Worm (Caenorhabditis elegans): Measurements from ENCODE around the gene pfn-2.

Gene pfn-2

ce11 chrX:5365437-5365836, 11.6 kb upstream of the pfn-2 start, which contains the start of gene F35C8.5:
TSS of gene F35C8.5 (plus strand) at chrX:5365813.
- TF ChIP-seq ceh-63 (GFP tag; optimal IDR thresholded peaks at IDR 0.05) (no peak), lin-35 (GFP tag; optimal IDR thresholded peaks at IDR 0.05) (peak in 1 of 2 experiments; percentile 8), elt-2 (tag; optimal IDR thresholded peaks at IDR 0.05) (peak; percentile 30), blmp-1 (tag; optimal IDR thresholded peaks at IDR 0.05) (no peak), lin-13 (GFP tag; optimal IDR thresholded peaks at IDR 0.05) (no peak)

- TF ChIP-seq vab-15 (tag; optimal IDR thresholded peaks at IDR 0.05), result no peak
- no peak for TF ChIP-seq ceh-63 (GFP tag; optimal IDR thresholded peaks at IDR 0.05)
- TF ChIP-seq C04F5.9 (tag; optimal IDR thresholded peaks at IDR 0.05), result no peak
- no peak for TF ChIP-seq ces-1 (GFP tag; optimal IDR thresholded peaks at IDR 0.05)
- no peak for TF ChIP-seq nhr-84 (tag; optimal IDR thresholded peaks at IDR 0.05)
- no peak for TF ChIP-seq grh-1 (GFP tag; IDR thresholded peaks at IDR 0.05)
- no peak for TF ChIP-seq jun-1 (tag; optimal IDR thresholded peaks at IDR 0.05)
- TF ChIP-seq mdl-1 (tag; optimal IDR thresholded peaks at IDR 0.05), result no peak
- no peak for TF ChIP-seq lin-39 (tag; optimal IDR thresholded peaks at IDR 0.05)
- TF ChIP-seq mab-9 (GFP tag; IDR thresholded peaks at IDR 0.05), result no peak
Observed at ce11 chrX:5364222-5364621, 10.3 kb upstream of the pfn-2 start, which contains the start of gene chtl-1. TSS of gene chtl-1 (minus strand) at chrX:5364322.

- no peak for TF ChIP-seq hlh-17 (GFP tag; optimal IDR thresholded peaks at IDR 0.05; ENCODE audit: borderline replicate concordance)
- TF ChIP-seq lin-14 (GFP tag; optimal IDR thresholded peaks at IDR 0.05), result peak; percentile 8
Observed at ce11 chrX:5360682-5361081, 6.8 kb upstream of the pfn-2 start.

- TF ChIP-seq pqm-1 (tag; optimal IDR thresholded peaks at IDR 0.05) (no peak), nhr-71 (tag; optimal IDR thresholded peaks at IDR 0.05) (peak; percentile 3), skn-1 (tag; optimal IDR thresholded peaks at IDR 0.05) (peak; percentile 52), hlh-17 (GFP tag; optimal IDR thresholded peaks at IDR 0.05; ENCODE audit: borderline replicate concordance) (no peak), nhr-19 (GFP tag; conservative IDR thresholded peaks at IDR 0.05) (no peak), lin-14 (GFP tag; optimal IDR thresholded peaks at IDR 0.05) (peak; percentile 10), fos-1 (tag; optimal IDR thresholded peaks at IDR 0.05) (no peak), snu-23 (GFP tag; optimal IDR thresholded peaks at IDR 0.05) (peak; percentile 17), lin-35 (GFP tag; optimal IDR thresholded peaks at IDR 0.05) (peak in 1 of 2 experiments; percentile 5), dsc-1 (tag; optimal IDR thresholded peaks at IDR 0.05) (no peak), F16B12.6 (tag; optimal IDR thresholded peaks at IDR 0.05) (no peak), mef-2 (tag; optimal IDR thresholded peaks at IDR 0.05) (no peak), pax-3 (tag; optimal IDR thresholded peaks at IDR 0.05) (no peak), alr-1 (tag; optimal IDR thresholded peaks at IDR 0.05; ENCODE audit: borderline replicate concordance) (no peak), snpc-4 (tag; optimal IDR thresholded peaks at IDR 0.05) (no peak)
Observed at ce11 chrX:5355253-5355652, 1.4 kb upstream of the pfn-2 start.

ce11 chrX:5348529-5349148, 5.2 kb downstream of the pfn-2 start, which contains the start of gene syx-3:
TSS of gene syx-3 (plus strand) at chrX:5349098.
- no peak for TF ChIP-seq fkh-10 (GFP tag; optimal IDR thresholded peaks at IDR 0.05)
- TF ChIP-seq efl-3 (GFP tag; optimal IDR thresholded peaks at IDR 0.05), result no peak
- TF ChIP-seq F16B12.6 (tag; optimal IDR thresholded peaks at IDR 0.05), result no peak
- no peak for TF ChIP-seq nhr-47 (tag; optimal IDR thresholded peaks at IDR 0.05)
- TF ChIP-seq fos-1 (tag; optimal IDR thresholded peaks at IDR 0.05), result no peak
- no peak for TF ChIP-seq rnt-1 (tag; optimal IDR thresholded peaks at IDR 0.05)
- TF ChIP-seq pag-3 (tag; optimal IDR thresholded peaks at IDR 0.05; ENCODE audit: borderline replicate concordance, insufficient read depth), result peak; percentile 61
- TF ChIP-seq nhr-76 (tag; optimal IDR thresholded peaks at IDR 0.05), result no peak
- TF ChIP-seq nhr-90 (tag; optimal IDR thresholded peaks at IDR 0.05; ENCODE audit: poor library complexity), result no peak
- no peak for TF ChIP-seq hlh-4 (tag; optimal IDR thresholded peaks at IDR 0.05)
- TF ChIP-seq ztf-4 (tag; optimal IDR thresholded peaks at IDR 0.05), result no peak
- no peak for TF ChIP-seq ztf-11 (tag; optimal IDR thresholded peaks at IDR 0.05)
- TF ChIP-seq unc-30 (tag; optimal IDR thresholded peaks at IDR 0.05), result no peak
- TF ChIP-seq C04F5.9 (tag; optimal IDR thresholded peaks at IDR 0.05), result no peak
- peak; percentile 27 for TF ChIP-seq nhr-71 (tag; optimal IDR thresholded peaks at IDR 0.05)
- TF ChIP-seq blmp-1 (tag; optimal IDR thresholded peaks at IDR 0.05), result no peak
- TF ChIP-seq pqm-1 (tag; optimal IDR thresholded peaks at IDR 0.05), result no peak
- TF ChIP-seq nhr-20 (tag; optimal IDR thresholded peaks at IDR 0.05), result peak; percentile 4
- no peak for TF ChIP-seq unc-62 (GFP tag; optimal IDR thresholded peaks at IDR 0.05)
- no peak for TF ChIP-seq sup-37 (GFP tag; optimal IDR thresholded peaks at IDR 0.05)
- TF ChIP-seq snu-23 (GFP tag; optimal IDR thresholded peaks at IDR 0.05), result peak; percentile 41
- TF ChIP-seq elt-2 (tag; optimal IDR thresholded peaks at IDR 0.05), result no peak
- TF ChIP-seq mef-2 (tag; optimal IDR thresholded peaks at IDR 0.05), result no peak
- TF ChIP-seq hpl-2 (GFP tag; optimal IDR thresholded peaks at IDR 0.05), result no peak
